Worm (Caenorhabditis elegans) whole organism, L4 larva: ENCODE measurements around the gene T10C6.16.
A peak's percentile ranks its signal among the peaks of the same experiment; 100 is the strongest.

Experiments
- D1046.2 ChIP-seq: fragments of 200-800 bp; sonication (Bioruptor generic); IDR thresholded peaks from 2 replicates; pipeline ENCODE4 v1.3.6; 2022; ENCODE audit warnings: missing genetic modification characterization, missing compliant biosample characterization
- F10B5.3 ChIP-seq: sonication (generic microtip); optimal IDR thresholded peaks from 2 replicates; lab custom pipeline; 2016; ENCODE audit warnings: mild to moderate bottlenecking, missing genetic modification characterization, missing compliant biosample characterization
- F26F4.8 ChIP-seq: fragments of 200-800 bp; sonication (Bioruptor generic); conservative IDR thresholded peaks from 2 replicates; pipeline ENCODE4 v1.3.6; 2022; ENCODE audit warnings: missing genetic modification characterization, missing compliant biosample characterization
- F37D6.2 ChIP-seq: sonication (generic microtip); optimal IDR thresholded peaks from 2 replicates; lab custom pipeline; 2016; ENCODE audit warnings: mild to moderate bottlenecking, missing genetic modification characterization, missing compliant biosample characterization
- T26A8.4 ChIP-seq: fragments of 200-800 bp; sonication (Bioruptor generic); IDR thresholded peaks from 2 replicates; pipeline ENCODE4 v1.3.6; 2022; ENCODE audit warnings: missing genetic modification characterization, missing compliant biosample characterization
- Y105C5A.15 ChIP-seq: fragments of 200-800 bp; sonication (Bioruptor generic); IDR thresholded peaks from 2 replicates; pipeline ENCODE4 v1.3.6; 2022; ENCODE audit warnings: missing genetic modification characterization, missing compliant biosample characterization
- ZK546.5 ChIP-seq, 2 experiments: sonication (generic microtip); optimal IDR thresholded peaks; 2 replicates each; lab custom pipeline; 2017; ENCODE audit warnings: missing biosample characterization in 2 of 2, missing genetic modification characterization in 2 of 2
- aha-1 ChIP-seq: fragments of 150-350 bp; peaks from one replicate; lab custom pipeline; 2014; ENCODE audit warnings: missing biosample characterization, missing genetic modification characterization
- ceh-20 ChIP-seq: fragments of 200-800 bp; sonication (Bioruptor generic); IDR thresholded peaks from 2 replicates; pipeline ENCODE4 v1.3.6; 2022; ENCODE audit warnings: missing genetic modification reagents, missing genetic modification characterization, missing compliant biosample characterization
- ceh-32 ChIP-seq: sonication (generic microtip); optimal IDR thresholded peaks from 2 replicates; lab custom pipeline; 2016; ENCODE audit warnings: mild to moderate bottlenecking, missing genetic modification characterization, missing compliant biosample characterization; ENCODE audit not compliant: poor library complexity
- ceh-44 ChIP-seq: fragments of 200-800 bp; sonication (Bioruptor generic); IDR thresholded peaks from 2 replicates; pipeline ENCODE4 v1.3.6; 2022; ENCODE audit warnings: missing genetic modification reagents, missing genetic modification characterization, missing compliant biosample characterization
- daf-16 ChIP-seq, 3 experiments: sonication (generic microtip); optimal IDR thresholded peaks; 2 replicates each; lab custom pipeline; 2016 to 2017; ENCODE audit warnings: missing genetic modification characterization in 3 of 3, missing genetic modification reagents in 3 of 3, mild to moderate bottlenecking in 2 of 3, missing compliant biosample characterization in 2 of 3, missing biosample characterization in 1 of 3, moderate library complexity in 1 of 3
- dmd-6 ChIP-seq: fragments of 200-800 bp; sonication (Bioruptor generic); IDR thresholded peaks from 2 replicates; pipeline ENCODE4 v1.3.6; 2022; ENCODE audit warnings: missing genetic modification reagents, missing genetic modification characterization, missing compliant biosample characterization
- duxl-1 ChIP-seq: sonication (generic microtip); optimal IDR thresholded peaks from 2 replicates; lab custom pipeline; 2016; ENCODE audit warnings: mild to moderate bottlenecking, missing genetic modification characterization, moderate library complexity, missing compliant biosample characterization; ENCODE audit not compliant: poor library complexity
- dve-1 ChIP-seq: sonication (generic microtip); optimal IDR thresholded peaks from 2 replicates; lab custom pipeline; 2017; ENCODE audit warnings: antibody characterized with exemption, mild to moderate bottlenecking, missing genetic modification characterization, missing compliant biosample characterization; ENCODE audit not compliant: insufficient read depth
- fos-1 ChIP-seq: fragments of 150-350 bp; optimal IDR thresholded peaks from 2 replicates; lab custom pipeline; 2014; ENCODE audit warnings: missing biosample characterization, missing genetic modification characterization
- gei-8 ChIP-seq: fragments of 200-800 bp; sonication (Bioruptor generic); optimal IDR thresholded peaks from 2 replicates; lab custom pipeline; 2018; ENCODE audit warnings: mild to moderate bottlenecking, missing genetic modification characterization, missing compliant biosample characterization
- hlh-11 ChIP-seq: fragments of 200-800 bp; sonication (Bioruptor generic); optimal IDR thresholded peaks from 2 replicates; lab custom pipeline; 2018; ENCODE audit warnings: mild to moderate bottlenecking, missing genetic modification characterization, missing compliant biosample characterization
- hmg-1.1 ChIP-seq: fragments of 200-800 bp; sonication (Bioruptor generic); IDR thresholded peaks from 2 replicates; pipeline ENCODE4 v1.3.6; 2022; ENCODE audit warnings: missing genetic modification reagents, missing genetic modification characterization, missing compliant biosample characterization
- lin-13 ChIP-seq: fragments of 150-350 bp; optimal IDR thresholded peaks from 2 replicates; lab custom pipeline; 2014; ENCODE audit warnings: missing biosample characterization, missing genetic modification reagents, missing genetic modification characterization
- lin-38 ChIP-seq: fragments of 200-800 bp; sonication (Bioruptor generic); IDR thresholded peaks from 2 replicates; pipeline ENCODE4 v1.3.6; 2022; ENCODE audit warnings: missing genetic modification reagents, missing genetic modification characterization, missing compliant biosample characterization
- lin-39 ChIP-seq: fragments of 150-350 bp; optimal IDR thresholded peaks from 2 replicates; lab custom pipeline; 2014; ENCODE audit warnings: missing biosample characterization, missing genetic modification reagents, missing genetic modification characterization
- nhr-102 ChIP-seq: sonication (generic microtip); optimal IDR thresholded peaks from 2 replicates; lab custom pipeline; 2016; ENCODE audit warnings: mild to moderate bottlenecking, missing genetic modification characterization, moderate library complexity, missing compliant biosample characterization
- nhr-28 ChIP-seq: fragments of 150-350 bp; optimal IDR thresholded peaks from 2 replicates; lab custom pipeline; 2014; ENCODE audit warnings: missing biosample characterization, missing genetic modification characterization
- nhr-41 ChIP-seq: fragments of 200-800 bp; sonication (Bioruptor generic); IDR thresholded peaks from 2 replicates; pipeline ENCODE4 v1.3.6; 2022; ENCODE audit warnings: missing genetic modification reagents, missing genetic modification characterization, missing compliant biosample characterization
- nhr-42 ChIP-seq: fragments of 200-800 bp; sonication (Bioruptor generic); IDR thresholded peaks from 2 replicates; pipeline ENCODE4 v1.3.6; 2022; ENCODE audit warnings: missing genetic modification characterization, missing compliant biosample characterization
- nhr-76 ChIP-seq: fragments of 150-350 bp; optimal IDR thresholded peaks from 2 replicates; lab custom pipeline; 2014; ENCODE audit warnings: missing biosample characterization, missing genetic modification characterization
- nhr-77 ChIP-seq: fragments of 150-350 bp; optimal IDR thresholded peaks from 2 replicates; lab custom pipeline; 2014; ENCODE audit warnings: missing biosample characterization, missing genetic modification characterization
- pqm-1 ChIP-seq: sonication (generic microtip); optimal IDR thresholded peaks from 2 replicates; lab custom pipeline; 2017; ENCODE audit warnings: missing biosample characterization, missing genetic modification characterization
- saeg-2 ChIP-seq: fragments of 200-800 bp; sonication (Bioruptor generic); IDR thresholded peaks from 2 replicates; pipeline ENCODE4 v1.3.6; 2022; ENCODE audit warnings: missing genetic modification reagents, missing genetic modification characterization, missing compliant biosample characterization
- sdz-12 ChIP-seq: fragments of 200-800 bp; sonication (Bioruptor generic); optimal IDR thresholded peaks from 2 replicates; lab custom pipeline; 2018; ENCODE audit warnings: mild to moderate bottlenecking, missing genetic modification characterization, missing compliant biosample characterization
- spr-1 ChIP-seq: sonication (generic microtip); optimal IDR thresholded peaks from 2 replicates; lab custom pipeline; 2016; ENCODE audit warnings: mild to moderate bottlenecking, missing genetic modification characterization, missing compliant biosample characterization
- unc-39 ChIP-seq: sonication (generic microtip); optimal IDR thresholded peaks from 2 replicates; lab custom pipeline; 2017; ENCODE audit warnings: missing biosample characterization, missing genetic modification characterization
- vab-7 ChIP-seq: fragments of 200-800 bp; sonication (Bioruptor generic); IDR thresholded peaks from 2 replicates; pipeline ENCODE4 v1.3.6; 2022; ENCODE audit warnings: missing genetic modification reagents, missing genetic modification characterization, missing compliant biosample characterization
- zip-2 ChIP-seq: fragments of 150-350 bp; optimal IDR thresholded peaks from 2 replicates; lab custom pipeline; 2014; ENCODE audit warnings: missing biosample characterization, missing genetic modification characterization
- ztf-11 ChIP-seq: fragments of 150-350 bp; optimal IDR thresholded peaks from 2 replicates; lab custom pipeline; 2014; ENCODE audit warnings: missing biosample characterization, missing genetic modification characterization
- ztf-7 ChIP-seq: fragments of 150-350 bp; optimal IDR thresholded peaks from 2 replicates; lab custom pipeline; 2014; ENCODE audit warnings: missing biosample characterization, missing genetic modification characterization

The T10C6.16 gene

ce11 chrV:16000433-16000832 lies 32.4 kb downstream of the T10C6.16 start, which contains the start of gene nhr-50 (continued):
- no peak for TF ChIP-seq sdz-12 (GFP tag; lab: Kevin White, UChicago)
- no peak for TF ChIP-seq Y105C5A.15
- TF ChIP-seq ceh-20 (GFP tag; lab: Robert Waterston, UW), result no peak
- no peak for TF ChIP-seq hmg-1.1
- no peak for TF ChIP-seq ztf-11 (tag; lab: Kevin White, UChicago)
- TF ChIP-seq dve-1, result peak; percentile 85
- no peak for TF ChIP-seq nhr-102
- TF ChIP-seq F10B5.3, result no peak
- TF ChIP-seq ceh-32 (tag; lab: Kevin White, UChicago), result no peak
- TF ChIP-seq lin-39 (tag; lab: Kevin White, UChicago), result no peak
- no peak for TF ChIP-seq nhr-41 (GFP tag; lab: Robert Waterston, UW)
- TF ChIP-seq nhr-77, result peak; percentile 66
- TF ChIP-seq lin-38 (GFP tag; lab: Robert Waterston, UW), result no peak
- TF ChIP-seq nhr-42 (GFP tag; lab: Robert Waterston, UW), result no peak
- TF ChIP-seq nhr-76 (tag; lab: Kevin White, UChicago), result no peak
- no peak for TF ChIP-seq F26F4.8
- no peak for TF ChIP-seq duxl-1 (tag; lab: Kevin White, UChicago)
- TF ChIP-seq F37D6.2 (tag; lab: Kevin White, UChicago), result no peak
- TF ChIP-seq gei-8, result no peak
- TF ChIP-seq fos-1 (tag; lab: Kevin White, UChicago), result no peak
- no peak for TF ChIP-seq vab-7 (GFP tag; lab: Robert Waterston, UW)
- no peak for TF ChIP-seq D1046.2 (GFP tag; lab: Robert Waterston, UW)
- no peak for TF ChIP-seq unc-39 (tag; lab: Kevin White, UChicago)
- TF ChIP-seq spr-1 (tag; lab: Kevin White, UChicago), result no peak
- no peak for TF ChIP-seq T26A8.4 (GFP tag; lab: Robert Waterston, UW)
- no peak for TF ChIP-seq ceh-44 (GFP tag; lab: Robert Waterston, UW)
- TF ChIP-seq, all 104 proteins: peak for 17

ce11 chrV:15996655-15997186 lies 36.1 kb downstream of the T10C6.16 start, which contains the start of the genes C06C6.9 and C06C6.8:
Gene C06C6.9 (minus strand): TSS chrV:15996755.
Gene C06C6.8 (plus strand): TSS chrV:15997136.
- TF ChIP-seq dmd-6 (GFP tag; lab: Robert Waterston, UW), result no peak
- peak; percentile 24 for TF ChIP-seq aha-1 (tag; lab: Kevin White, UChicago)

ce11 chrV:15991850-15992249 lies 41.0 kb downstream of the T10C6.16 start, which contains the start of gene C06C6.7:
Gene C06C6.7 (plus strand): TSS chrV:15992150.
- peak; percentile 2 for TF ChIP-seq aha-1 (tag; lab: Kevin White, UChicago)

- TF ChIP-seq aha-1 (tag; lab: Kevin White, UChicago) (peak; percentile 15), ceh-32 (tag; lab: Kevin White, UChicago) (no peak), zip-2 (tag; lab: Kevin White, UChicago) (no peak), saeg-2 (GFP tag; lab: Robert Waterston, UW) (no peak), nhr-28 (tag; lab: Kevin White, UChicago) (no peak), lin-38 (GFP tag; lab: Robert Waterston, UW) (no peak), F10B5.3 (no peak), ZK546.5 (tag; optimal IDR thresholded peaks at IDR 0.05; lab: Kevin White, UChicago) (no peak)
These were observed 44.7 kb downstream of the T10C6.16 start, which contains the start of gene F36G9.15 for ce11 chrV:15988074-15988473. Gene F36G9.15 (minus strand): TSS chrV:15988174.

- TF ChIP-seq daf-16 (GFP tag; optimal IDR thresholded peaks at IDR 0.05; lab: Kevin White, UChicago), result no peak
- TF ChIP-seq daf-16 (tag; optimal IDR thresholded peaks at IDR 0.05; lab: Kevin White, UChicago), result peak; percentile 72
- TF ChIP-seq hmg-1.1, result no peak
- TF ChIP-seq pqm-1 (tag; lab: Kevin White, UChicago), result peak; percentile 34
- peak; percentile 48 for TF ChIP-seq nhr-28 (tag; lab: Kevin White, UChicago)
- TF ChIP-seq nhr-77, result peak; percentile 21
- no peak for TF ChIP-seq ztf-7 (tag; lab: Kevin White, UChicago)
- no peak for TF ChIP-seq lin-38 (GFP tag; lab: Robert Waterston, UW)
- no peak for TF ChIP-seq D1046.2 (GFP tag; lab: Robert Waterston, UW)
- TF ChIP-seq lin-13 (GFP tag; lab: Kevin White, UChicago), result peak; percentile 22
- TF ChIP-seq dmd-6 (GFP tag; lab: Robert Waterston, UW), result peak; percentile 41
- TF ChIP-seq hlh-11 (tag; lab: Kevin White, UChicago), result peak; percentile 21
- TF ChIP-seq, all 104 proteins: peak for 7
These were observed 50.0 kb downstream of the T10C6.16 start, which contains the start of the genes fbxa-99 and F36G9.13 for ce11 chrV:15982733-15983344. Gene fbxa-99 (minus strand): TSS chrV:15982854. Gene F36G9.13 (plus strand): TSS chrV:15983294.
